Fruit fly (Drosophila melanogaster): ENCODE measurements around the gene CG18764.
A peak's percentile ranks its signal among the peaks of the same experiment; 100 is the strongest.

Gene CG18764

dm6 chr3R:11623025-11623424, 3.7 kb upstream of the CG18764 start, which contains the start of gene CG14711 (continued):
- TF ChIP-seq CG6254 (GFP tag; optimal IDR thresholded peaks at IDR 0.05) (peak; percentile 72), CG15269 (tag; optimal IDR thresholded peaks at IDR 0.05) (no peak), Scr (GFP tag; IDR thresholded peaks at IDR 0.05; ENCODE audit: partially characterized antibody) (peak; percentile 84), C15 (GFP tag; IDR thresholded peaks at IDR 0.05) (peak; percentile 82; the same call in 2 of the 3 replicates), CG31441 (GFP tag; IDR thresholded peaks at IDR 0.05) (no peak; the same call in 1 of the 2 replicates), CG3281 (GFP tag; optimal IDR thresholded peaks at IDR 0.05) (peak; percentile 81), CG14860 (GFP tag; IDR thresholded peaks at IDR 0.05; ENCODE audit: partially characterized antibody) (peak; percentile 76; the same call in 2 of the 3 replicates), amos (GFP tag; IDR thresholded peaks at IDR 0.05; ENCODE audit: partially characterized antibody) (peak; percentile 74), CG42726 (GFP tag; IDR thresholded peaks at IDR 0.05; ENCODE audit: partially characterized antibody) (no peak), salm (tag; optimal IDR thresholded peaks at IDR 0.05) (peak; percentile 79), CG11696 (GFP tag; IDR thresholded peaks at IDR 0.05) (no peak), CG32532 (GFP tag; IDR thresholded peaks at IDR 0.05) (peak; percentile 89), D19A (tag; optimal IDR thresholded peaks at IDR 0.05) (no peak), CG3847 (GFP tag; IDR thresholded peaks at IDR 0.05) (peak; percentile 87), CG18262 (tag; optimal IDR thresholded peaks at IDR 0.05) (peak; percentile 83), CG13123 (GFP tag; optimal IDR thresholded peaks at IDR 0.05) (peak; percentile 68), CG32767 (GFP tag; IDR thresholded peaks at IDR 0.05) (peak; percentile 60; the same call in 1 of the 2 replicates), bcd (GFP tag; optimal IDR thresholded peaks at IDR 0.05) (peak; percentile 80), lilli (GFP tag; optimal IDR thresholded peaks at IDR 0.05) (peak; percentile 91), CG18476 (GFP tag; optimal IDR thresholded peaks at IDR 0.05) (peak; percentile 80), CG4820 (GFP tag; optimal IDR thresholded peaks at IDR 0.05) (peak; percentile 83), CG9876 (GFP tag; optimal IDR thresholded peaks at IDR 0.05) (peak; percentile 54), CG8924 (tag; optimal IDR thresholded peaks at IDR 0.05) (peak; percentile 88), NK7.1 (GFP tag; optimal IDR thresholded peaks at IDR 0.05) (no peak), Dip3 (GFP tag; optimal IDR thresholded peaks at IDR 0.05) (peak; percentile 65), CG7963 (GFP tag; IDR thresholded peaks at IDR 0.05; ENCODE audit: partially characterized antibody) (peak; percentile 43; the same call in 1 of the 3 replicates), CG12659 (GFP tag; optimal IDR thresholded peaks at IDR 0.05) (peak; percentile 92), CG31365 (tag; optimal IDR thresholded peaks at IDR 0.05) (no peak), ftz-f1 (GFP tag; optimal IDR thresholded peaks at IDR 0.05) (peak; percentile 40), CG14710 (tag; optimal IDR thresholded peaks at IDR 0.05) (peak; percentile 98), CG6175 (GFP tag; IDR thresholded peaks at IDR 0.05) (0 out of 3 replicates have a peak, but pooled peaks have one; percentile 10), chif (GFP tag; optimal IDR thresholded peaks at IDR 0.05) (peak; percentile 20 to 72), nau (GFP tag; optimal IDR thresholded peaks at IDR 0.05) (no peak), Hmr (GFP tag; optimal IDR thresholded peaks at IDR 0.05) (no peak), ap (GFP tag; IDR thresholded peaks at IDR 0.05) (peak; percentile 79), CG7786 (GFP tag; optimal IDR thresholded peaks at IDR 0.05) (peak; percentile 61), Xrp1 (GFP tag; IDR thresholded peaks at IDR 0.05) (peak; percentile 92), CG2199 (GFP tag; IDR thresholded peaks at IDR 0.05) (0 out of 3 replicates have a peak, but pooled peaks have one; percentile 43), sens-2 (GFP tag; IDR thresholded peaks at IDR 0.05) (peak; percentile 65), gfzf (GFP tag; optimal IDR thresholded peaks at IDR 0.05) (no peak), CG9932 (GFP tag; IDR thresholded peaks at IDR 0.05) (peak; percentile 92), CG4617 (GFP tag; optimal IDR thresholded peaks at IDR 0.05; ENCODE audit: borderline replicate concordance) (peak; percentile 93), Hr3 (GFP tag; optimal IDR thresholded peaks at IDR 0.05) (peak; percentile 89), Atf3 (GFP tag; optimal IDR thresholded peaks at IDR 0.05) (peak; percentile 10), Med (GFP tag) (peak; percentile 94), Oli (tag; optimal IDR thresholded peaks at IDR 0.05) (no peak), CG8388 (GFP tag; optimal IDR thresholded peaks at IDR 0.05) (peak; percentile 82), CG1603 (tag; optimal IDR thresholded peaks at IDR 0.05) (peak; percentile 46), ato (GFP tag; IDR thresholded peaks at IDR 0.05; ENCODE audit: partially characterized antibody) (no peak; the same call in none of the 2 replicates), MTF-1 (GFP tag; optimal IDR thresholded peaks at IDR 0.05; ENCODE audit: borderline replicate concordance) (peak; percentile 70)
